Worm (Caenorhabditis elegans) whole organism, midembryonic: ENCODE results near the gene F54F7.9.

Source experiments
- T22C8.4 ChIP-seq: fragments of 200-800 bp; sonication (Bioruptor generic); IDR thresholded peaks from 2 replicates; pipeline ENCODE4 v1.3.6; 2022; ENCODE audit warnings: missing genetic modification characterization, missing compliant biosample characterization
- cog-1 ChIP-seq: sonication (generic microtip); optimal IDR thresholded peaks from 2 replicates; lab custom pipeline; 2016; ENCODE audit warnings: missing genetic modification characterization, missing compliant biosample characterization
- flt-1 ChIP-seq: fragments of 200-800 bp; sonication (Bioruptor generic); IDR thresholded peaks from 2 replicates; pipeline ENCODE4 v1.3.6; 2022; ENCODE audit warnings: missing genetic modification characterization, missing compliant biosample characterization
- klf-2 ChIP-seq: fragments of 200-800 bp; sonication (Bioruptor generic); conservative IDR thresholded peaks from 2 replicates; pipeline ENCODE4 v1.3.6; 2022; ENCODE audit warnings: missing genetic modification reagents, missing genetic modification characterization, missing compliant biosample characterization
- med-1 ChIP-seq: sonication (generic microtip); optimal IDR thresholded peaks from 2 replicates; lab custom pipeline; 2017; ENCODE audit warnings: missing genetic modification characterization, mild to moderate bottlenecking, missing compliant biosample characterization, antibody characterized with exemption, missing genetic modification reagents; ENCODE audit not compliant: insufficient read depth
- ref-1 ChIP-seq: fragments of 200-800 bp; sonication (Bioruptor generic); conservative IDR thresholded peaks from 2 replicates; pipeline ENCODE4 v1.3.6; 2022; ENCODE audit warnings: missing genetic modification reagents, missing genetic modification characterization, missing compliant biosample characterization
- tab-1 ChIP-seq: fragments of 200-800 bp; sonication (Bioruptor generic); IDR thresholded peaks from 2 replicates; pipeline ENCODE4 v1.3.6; 2022; ENCODE audit warnings: missing genetic modification characterization, missing compliant biosample characterization
- ztf-23 ChIP-seq: fragments of 200-800 bp; sonication (Bioruptor generic); IDR thresholded peaks from 2 replicates; pipeline ENCODE4 v1.3.6; 2022; ENCODE audit warnings: missing genetic modification reagents, missing genetic modification characterization, missing compliant biosample characterization
- ztf-29 ChIP-seq: fragments of 200-800 bp; sonication (Bioruptor generic); IDR thresholded peaks from 2 replicates; pipeline ENCODE4 v1.3.6; 2022; ENCODE audit warnings: missing genetic modification reagents, missing genetic modification characterization, missing compliant biosample characterization

F54F7.9 gene

DNA sequence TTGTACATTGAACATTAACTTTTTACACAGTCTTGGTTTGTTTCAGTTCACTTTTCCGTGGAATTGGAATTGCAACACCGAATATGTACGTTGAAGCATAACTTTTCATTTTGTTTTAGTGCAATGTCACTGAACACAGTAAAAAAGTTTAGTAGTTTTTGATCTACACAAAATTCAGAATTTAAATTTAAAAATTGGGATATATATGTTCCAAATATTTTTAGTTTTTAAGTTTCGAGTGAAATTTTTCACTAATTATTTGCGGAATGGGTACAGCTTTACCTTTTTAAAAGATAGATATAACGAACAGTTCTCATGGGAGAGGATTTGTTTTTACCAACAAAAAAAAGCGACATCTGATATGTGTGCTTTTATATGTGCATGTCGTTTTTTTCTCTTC is 31.7 kb downstream of the F54F7.9 start:
- no peak for TF ChIP-seq med-1 (GFP tag; lab: Kevin White, UChicago)

DNA sequence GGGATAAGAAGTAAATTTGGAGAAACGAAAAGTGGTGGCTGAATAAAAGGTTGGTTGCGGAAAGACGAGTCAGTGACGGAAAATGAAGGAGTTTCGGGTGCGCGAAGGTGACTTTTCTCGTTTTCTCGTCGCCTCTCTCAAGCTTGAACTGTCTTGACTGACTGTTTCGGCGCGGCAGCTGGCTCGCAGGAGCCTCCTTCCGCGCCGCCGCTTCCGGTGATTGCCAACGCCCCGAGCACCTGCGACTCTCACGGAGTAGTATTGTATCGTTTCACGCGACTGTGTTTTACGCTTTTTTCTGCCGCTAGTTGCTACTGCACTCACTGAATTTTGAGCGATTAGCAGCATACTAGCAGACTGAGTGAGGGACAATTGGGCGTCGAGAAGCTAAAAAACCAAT is 33.9 kb downstream of the F54F7.9 start, which contains the start of gene C34E11.2:
TSS of gene C34E11.2 (minus strand) at position 84 of the 400 bp plus-strand sequence.
- TF ChIP-seq cog-1, result no peak
- no peak for TF ChIP-seq T22C8.4 (GFP tag; lab: Robert Waterston, UW)
- TF ChIP-seq ref-1, result no peak
- no peak for TF ChIP-seq flt-1
- TF ChIP-seq ztf-29, result no peak
- TF ChIP-seq ztf-23, result no peak
- no peak for TF ChIP-seq tab-1 (GFP tag; lab: Robert Waterston, UW)
- TF ChIP-seq klf-2 (GFP tag; lab: Robert Waterston, UW), result no peak
- TF ChIP-seq med-1 (GFP tag; lab: Kevin White, UChicago), result no peak

ce11 chrX:11806175-11806853 is 42.2 kb downstream of the F54F7.9 start:
- TF ChIP-seq klf-2 (GFP tag; lab: Robert Waterston, UW) (no peak), ref-1 (no peak), flt-1 (no peak), ztf-29 (no peak), T22C8.4 (GFP tag; lab: Robert Waterston, UW) (no peak), cog-1 (no peak), ztf-23 (no peak), tab-1 (GFP tag; lab: Robert Waterston, UW) (no peak), med-1 (GFP tag; lab: Kevin White, UChicago) (no peak)

DNA sequence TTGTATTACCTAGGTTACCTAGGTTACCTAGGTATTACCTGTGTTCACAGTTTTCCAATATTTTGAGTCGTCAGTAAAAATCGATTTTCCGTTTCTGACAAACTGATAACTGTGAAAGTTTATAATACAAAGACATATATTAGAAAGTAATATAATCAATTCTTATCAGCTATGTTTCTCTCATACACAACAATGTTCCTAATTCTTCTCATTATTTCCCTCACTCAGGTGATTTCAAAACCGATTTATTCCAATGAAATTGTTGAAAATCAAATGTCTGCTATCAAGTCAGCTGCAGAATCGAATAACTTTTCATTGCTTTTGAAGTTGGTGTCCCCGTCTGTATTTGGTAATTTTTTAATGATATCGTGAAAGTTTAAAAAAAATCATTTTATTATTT is 44.5 kb downstream of the F54F7.9 start, which contains the start of gene C34E11.4:
TSS of gene C34E11.4 (plus strand) at position 154 of the 400 bp plus-strand sequence.
- TF ChIP-seq ztf-29 (no peak), ztf-23 (no peak), flt-1 (no peak), T22C8.4 (GFP tag; lab: Robert Waterston, UW) (no peak), ref-1 (no peak)

- TF ChIP-seq T22C8.4 (GFP tag; lab: Robert Waterston, UW) (peak; percentile 77; the same call in 1 of the 2 replicates), ztf-29 (no peak), klf-2 (GFP tag; lab: Robert Waterston, UW) (no peak), flt-1 (peak; percentile 66; the same call in 1 of the 2 replicates), ztf-23 (no peak), med-1 (GFP tag; lab: Kevin White, UChicago) (no peak), cog-1 (peak; percentile 42)
Measured at ce11 chrX:11798057-11798555, 50.4 kb downstream of the F54F7.9 start, which contains the start of gene rsd-3. rsd-3 (plus strand) TSS chrX:11798505.
